Worm (Caenorhabditis elegans) whole organism, late embryonic: Measurements from ENCODE around the gene fbxa-89.

Source experiments
- C38D4.7 ChIP-seq: fragments of 200-800 bp; sonication (Bioruptor generic); optimal IDR thresholded peaks from 2 replicates; lab custom pipeline; 2018; ENCODE audit warnings: mild to moderate bottlenecking, missing genetic modification characterization, moderate library complexity, missing compliant biosample characterization
- K09A11.1 ChIP-seq: sonication (generic microtip); optimal IDR thresholded peaks from 2 replicates; lab custom pipeline; 2017; ENCODE audit warnings: antibody characterized with exemption, mild to moderate bottlenecking, missing genetic modification characterization, missing compliant biosample characterization; ENCODE audit not compliant: insufficient read depth
- T23F11.4 ChIP-seq: fragments of 200-800 bp; sonication (Bioruptor generic); optimal IDR thresholded peaks from 2 replicates; lab custom pipeline; 2018; ENCODE audit warnings: mild to moderate bottlenecking, missing genetic modification characterization, missing compliant biosample characterization
- ahr-1 ChIP-seq: sonication (generic microtip); optimal IDR thresholded peaks from 2 replicates; lab custom pipeline; 2016; ENCODE audit warnings: missing genetic modification characterization, missing compliant biosample characterization
- ama-1 ChIP-seq: fragments of 150-350 bp; optimal IDR thresholded peaks from 2 replicates; lab custom pipeline; 2014
- ceh-14 ChIP-seq: sonication (generic microtip); optimal IDR thresholded peaks from 2 replicates; lab custom pipeline; 2016; ENCODE audit warnings: missing genotype, missing genetic modification characterization, missing compliant biosample characterization
- ceh-18 ChIP-seq: sonication (generic microtip); optimal IDR thresholded peaks from 2 replicates; lab custom pipeline; 2016; ENCODE audit warnings: missing genetic modification characterization, missing compliant biosample characterization
- ceh-19 ChIP-seq: fragments of 200-800 bp; sonication (Bioruptor generic); optimal IDR thresholded peaks from 2 replicates; lab custom pipeline; 2018; ENCODE audit warnings: mild to moderate bottlenecking, missing genetic modification characterization, missing compliant biosample characterization
- ceh-2 ChIP-seq: sonication (generic microtip); optimal IDR thresholded peaks from 2 replicates; lab custom pipeline; 2016; ENCODE audit warnings: missing genotype, missing genetic modification characterization, missing compliant biosample characterization
- ceh-22 ChIP-seq: sonication (generic microtip); optimal IDR thresholded peaks from 2 replicates; lab custom pipeline; 2017; ENCODE audit warnings: missing biosample characterization, missing genetic modification characterization
- ceh-30 ChIP-seq: fragments of 150-350 bp; optimal IDR thresholded peaks from 2 replicates; lab custom pipeline; 2014; ENCODE audit warnings: missing biosample characterization, missing genetic modification characterization
- ceh-31 ChIP-seq: sonication (generic microtip); optimal IDR thresholded peaks from 2 replicates; lab custom pipeline; 2016; ENCODE audit warnings: missing genetic modification characterization, missing compliant biosample characterization
- ceh-6 ChIP-seq: fragments of 200-800 bp; sonication (Bioruptor generic); optimal IDR thresholded peaks from 2 replicates; lab custom pipeline; 2018; ENCODE audit warnings: mild to moderate bottlenecking, missing genetic modification characterization, missing compliant biosample characterization
- ceh-9 ChIP-seq: sonication (generic microtip); optimal IDR thresholded peaks from 2 replicates; lab custom pipeline; 2016; ENCODE audit warnings: mild to moderate bottlenecking, missing genetic modification characterization, inconsistent platforms, missing compliant biosample characterization
- dmd-4 ChIP-seq: sonication (generic microtip); optimal IDR thresholded peaks from 2 replicates; lab custom pipeline; 2016; ENCODE audit warnings: borderline replicate concordance, missing genetic modification characterization, missing compliant biosample characterization
- dve-1 ChIP-seq: sonication (generic microtip); optimal IDR thresholded peaks from 2 replicates; lab custom pipeline; 2017; ENCODE audit warnings: antibody characterized with exemption, mild to moderate bottlenecking, missing genetic modification characterization, missing compliant biosample characterization
- eyg-1 ChIP-seq: sonication (generic microtip); optimal IDR thresholded peaks from 2 replicates; lab custom pipeline; 2016; ENCODE audit warnings: missing genotype, missing genetic modification characterization, missing compliant biosample characterization
- gmeb-2 ChIP-seq: sonication (generic microtip); optimal IDR thresholded peaks from 2 replicates; lab custom pipeline; 2016; ENCODE audit warnings: missing genetic modification characterization, inconsistent platforms, missing compliant biosample characterization
- hlh-13 ChIP-seq: fragments of 200-800 bp; sonication (Bioruptor generic); optimal IDR thresholded peaks from 2 replicates; lab custom pipeline; 2018; ENCODE audit warnings: mild to moderate bottlenecking, missing genetic modification characterization, missing compliant biosample characterization
- mec-3 ChIP-seq: sonication (generic microtip); optimal IDR thresholded peaks from 2 replicates; lab custom pipeline; 2016; ENCODE audit warnings: borderline replicate concordance, missing genetic modification characterization, missing compliant biosample characterization
- nfya-1 ChIP-seq: sonication (generic microtip); optimal IDR thresholded peaks from 2 replicates; lab custom pipeline; 2017; ENCODE audit warnings: missing genetic modification characterization, mild to moderate bottlenecking, missing compliant biosample characterization, antibody characterized with exemption, moderate library complexity
- npax-4 ChIP-seq: sonication (generic microtip); optimal IDR thresholded peaks from 2 replicates; lab custom pipeline; 2016; ENCODE audit warnings: missing genetic modification characterization, missing compliant biosample characterization
- odd-2 ChIP-seq: sonication (generic microtip); optimal IDR thresholded peaks from 2 replicates; lab custom pipeline; 2017; ENCODE audit warnings: antibody characterized with exemption, mild to moderate bottlenecking, missing genetic modification characterization, missing compliant biosample characterization
- pag-3 ChIP-seq: sonication (generic microtip); optimal IDR thresholded peaks from 2 replicates; lab custom pipeline; 2016; ENCODE audit warnings: missing compliant biosample characterization, missing genetic modification characterization, borderline replicate concordance
- pat-9 ChIP-seq: fragments of 200-800 bp; sonication (Bioruptor generic); optimal IDR thresholded peaks from 2 replicates; lab custom pipeline; 2018; ENCODE audit warnings: mild to moderate bottlenecking, missing genetic modification characterization, moderate library complexity, missing compliant biosample characterization
- pax-1 ChIP-seq: fragments of 150-350 bp; optimal IDR thresholded peaks from 2 replicates; lab custom pipeline; 2014; ENCODE audit warnings: missing biosample characterization, missing genetic modification characterization
- pqm-1 ChIP-seq: sonication (generic microtip); optimal IDR thresholded peaks from 2 replicates; lab custom pipeline; 2016; ENCODE audit warnings: missing genetic modification characterization, missing compliant biosample characterization
- syd-9 ChIP-seq: sonication (generic microtip); optimal IDR thresholded peaks from 2 replicates; lab custom pipeline; 2016; ENCODE audit warnings: mild to moderate bottlenecking, missing genetic modification characterization, moderate library complexity, missing compliant biosample characterization
- tbx-7 ChIP-seq: sonication (generic microtip); optimal IDR thresholded peaks from 2 replicates; lab custom pipeline; 2016; ENCODE audit warnings: missing genotype, missing genetic modification characterization, missing compliant biosample characterization
- ttx-3 ChIP-seq: sonication (generic microtip); optimal IDR thresholded peaks from 2 replicates; lab custom pipeline; 2016; ENCODE audit warnings: missing genetic modification reagents, missing genetic modification characterization, missing compliant biosample characterization
- unc-3 ChIP-seq, 2 experiments: fragments of 200-800 bp in 1 of 2; sonication (Bioruptor generic) in 1 of 2; sonication (generic microtip) in 1 of 2; conservative IDR thresholded peaks in 1 of 2; optimal IDR thresholded peaks in 1 of 2; 2 replicates each; pipeline versions ENCODE4 v1.3.6 to Lab custom; 2016 to 2022; ENCODE audit warnings: missing compliant biosample characterization in 2 of 2, missing genetic modification characterization in 2 of 2, missing genetic modification reagents in 1 of 2
- unc-42 ChIP-seq: sonication (generic microtip); optimal IDR thresholded peaks from 2 replicates; lab custom pipeline; 2016; ENCODE audit warnings: missing genotype, missing genetic modification characterization, missing compliant biosample characterization

The fbxa-89 gene

DNA sequence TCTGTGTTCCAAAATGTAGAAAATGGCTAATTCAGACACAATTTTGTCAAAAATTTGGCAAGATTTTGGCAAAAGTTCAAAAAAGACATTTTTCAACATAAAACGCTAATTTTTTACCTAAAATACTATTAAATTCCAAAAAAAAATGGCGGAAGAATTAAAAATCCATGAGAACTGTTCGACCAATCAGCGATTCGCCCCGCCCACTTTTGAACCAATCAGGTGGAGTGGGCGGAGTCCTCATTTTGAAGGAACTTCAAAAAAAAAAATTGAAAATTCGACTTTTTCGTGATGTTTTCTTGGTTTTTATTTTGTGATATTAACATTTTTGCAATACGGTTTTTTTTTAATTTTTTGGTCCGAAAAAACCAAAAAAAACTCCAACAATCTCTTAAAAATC, 8.0 kb upstream of the fbxa-89 start:
- TF ChIP-seq pqm-1 (tag; lab: Kevin White, UChicago) (no peak), nfya-1 (tag; lab: Kevin White, UChicago) (peak; percentile 78)

DNA sequence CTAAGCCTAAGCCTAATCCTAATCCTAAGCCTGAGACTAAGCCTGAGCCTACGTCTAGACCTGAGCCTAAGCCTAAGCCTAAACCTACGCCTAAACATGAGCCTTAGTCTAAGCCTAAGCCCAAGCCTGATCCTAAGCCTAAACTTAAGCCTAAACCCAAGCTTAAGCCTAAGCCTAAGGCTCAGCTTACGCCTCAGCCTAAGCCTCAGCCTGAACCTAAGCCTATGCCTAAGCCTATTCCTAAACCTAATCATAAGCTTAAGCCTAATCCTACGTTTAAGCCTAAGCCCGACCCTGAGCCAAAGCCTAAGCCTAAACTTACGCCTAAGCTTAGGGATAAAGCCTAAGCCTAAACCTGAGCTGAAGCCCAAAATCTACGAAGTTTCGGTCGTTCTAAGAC, 5.8 kb upstream of the fbxa-89 start:
- TF ChIP-seq ceh-30 (tag; lab: Kevin White, UChicago), result no peak
- peak; percentile 95 for TF ChIP-seq dve-1 (tag; lab: Kevin White, UChicago)
- TF ChIP-seq ceh-6 (GFP tag; lab: Kevin White, UChicago), result no peak
- no peak for TF ChIP-seq C38D4.7 (GFP tag; lab: Kevin White, UChicago)
- TF ChIP-seq, all 69 proteins: peak for 1

DNA sequence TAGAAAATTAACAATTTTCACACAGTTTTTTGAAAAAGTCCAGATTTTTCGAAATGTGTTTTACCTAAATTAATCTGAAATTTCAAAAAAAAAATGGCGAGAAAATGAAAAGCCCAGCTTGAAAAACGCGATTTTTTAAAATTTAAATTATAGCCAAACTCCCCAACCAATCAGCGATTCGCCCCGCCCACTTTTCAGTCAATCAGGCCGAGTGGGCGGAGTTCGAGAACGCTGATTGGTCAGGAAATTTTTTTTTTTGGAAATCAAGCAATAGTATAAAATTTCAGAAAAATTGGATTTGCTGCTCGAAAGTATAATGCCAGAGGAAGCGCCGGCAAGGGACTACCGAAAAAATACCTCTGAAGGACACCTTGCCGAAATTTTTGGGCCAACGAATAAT, 4.4 kb upstream of the fbxa-89 start:
- TF ChIP-seq nfya-1 (tag; lab: Kevin White, UChicago) (peak; percentile 98), ceh-18 (tag; lab: Kevin White, UChicago) (no peak)

DNA sequence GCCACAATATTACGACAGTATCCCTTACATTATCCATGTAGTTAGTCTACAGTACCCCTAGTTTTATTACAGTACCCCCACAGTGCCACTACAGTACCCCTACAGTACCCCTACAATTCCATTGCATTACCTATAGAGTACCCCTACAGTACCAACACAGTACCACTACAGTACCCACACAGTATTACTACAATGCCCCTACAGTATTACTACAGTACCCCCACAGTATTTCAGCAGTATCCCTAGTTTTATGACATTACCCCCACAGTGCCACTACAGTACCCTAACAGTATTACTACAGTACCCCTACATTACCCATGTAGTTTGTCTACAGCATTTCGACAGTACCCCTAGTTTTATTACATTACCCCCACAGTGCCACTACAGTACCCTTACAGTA, 2.5 kb upstream of the fbxa-89 start:
- TF ChIP-seq unc-42 (tag; lab: Kevin White, UChicago) (no peak), ceh-2 (tag; lab: Kevin White, UChicago) (no peak), ahr-1 (tag; lab: Kevin White, UChicago) (no peak), K09A11.1 (tag; lab: Kevin White, UChicago) (no peak)

DNA sequence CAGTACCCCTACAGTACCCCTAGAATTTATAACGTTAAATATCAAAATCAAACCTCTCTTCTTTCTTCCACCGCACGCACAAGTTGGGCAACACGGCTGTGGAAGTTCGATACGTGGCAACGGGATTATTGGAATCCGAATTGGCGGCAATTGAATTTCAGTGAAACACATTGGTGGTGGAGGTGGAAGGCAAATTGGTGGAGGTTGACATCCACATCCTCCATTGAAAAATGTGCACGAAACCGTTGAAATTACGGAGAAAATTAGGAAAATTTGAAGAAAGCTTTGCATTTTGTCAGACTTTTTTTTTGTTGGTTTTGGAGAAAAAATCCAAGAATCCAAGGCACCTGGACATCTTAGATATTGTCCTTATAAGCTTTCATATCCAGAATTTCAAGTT, 625 bp upstream of the fbxa-89 start:
- TF ChIP-seq odd-2 (no peak), ceh-14 (no peak), pat-9 (no peak), pax-1 (tag; lab: Kevin White, UChicago) (no peak), dmd-4 (tag; lab: Kevin White, UChicago) (no peak), syd-9 (tag; lab: Kevin White, UChicago) (no peak), T23F11.4 (no peak), unc-42 (tag; lab: Kevin White, UChicago) (no peak), unc-3 (GFP tag; conservative IDR thresholded peaks at IDR 0.05; lab: Robert Waterston, UW) (no peak), unc-3 (tag; optimal IDR thresholded peaks at IDR 0.05; lab: Kevin White, UChicago) (no peak), ama-1 (lab: Kevin White, UChicago) (no peak), ceh-19 (no peak)
- TF ChIP-seq, all 69 proteins: peak for 0

DNA sequence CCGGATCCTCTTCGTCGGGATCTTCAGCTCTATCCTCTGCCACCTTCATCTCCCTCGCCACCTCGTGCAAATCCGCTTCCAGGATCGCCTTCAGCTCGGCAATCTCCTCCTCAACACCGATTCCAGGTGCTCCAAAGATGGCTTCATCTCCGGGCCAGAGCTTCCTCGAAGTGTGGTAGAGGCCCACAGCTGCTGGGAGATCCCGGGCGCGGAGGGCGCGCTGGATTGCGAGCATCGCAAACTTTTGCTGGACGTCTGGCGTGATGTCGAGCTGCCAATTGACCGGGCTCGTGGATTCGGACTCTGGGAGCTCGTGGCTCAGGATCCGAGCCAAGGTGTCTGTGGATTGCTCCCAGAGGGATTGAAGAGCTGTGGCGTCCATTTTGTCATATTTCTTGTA, 9.6 kb downstream of the fbxa-89 start:
- TF ChIP-seq gmeb-2 (no peak), mec-3 (tag; lab: Kevin White, UChicago) (peak; percentile 35)

DNA sequence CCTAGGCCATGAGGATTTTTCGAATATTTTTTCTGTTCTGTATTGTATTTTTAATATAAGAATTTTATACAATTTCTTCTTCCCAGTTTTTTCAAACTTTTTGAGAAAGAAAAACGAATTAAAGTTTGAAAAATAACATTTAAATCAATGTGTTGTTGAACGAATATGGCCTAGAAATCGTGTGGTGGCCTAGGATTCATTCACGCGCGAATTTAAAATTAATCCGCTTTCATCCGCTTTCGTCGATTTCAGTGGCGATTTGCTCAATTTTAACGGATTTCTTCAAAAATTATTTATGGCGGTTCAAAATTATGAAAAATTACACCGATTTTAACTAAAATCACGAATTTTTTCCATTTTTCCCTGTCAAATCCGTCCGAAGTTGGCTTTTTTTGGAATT, 11.3 kb downstream of the fbxa-89 start:
- no peak for TF ChIP-seq eyg-1
- TF ChIP-seq npax-4 (tag; lab: Kevin White, UChicago), result no peak
- TF ChIP-seq syd-9 (tag; lab: Kevin White, UChicago), result no peak
- TF ChIP-seq ttx-3, result no peak
- no peak for TF ChIP-seq ceh-14
- TF ChIP-seq C38D4.7 (GFP tag; lab: Kevin White, UChicago), result no peak
- TF ChIP-seq ceh-22 (tag; lab: Kevin White, UChicago), result no peak
- no peak for TF ChIP-seq ceh-31 (tag; lab: Kevin White, UChicago)
- no peak for TF ChIP-seq ama-1 (lab: Kevin White, UChicago)
- TF ChIP-seq hlh-13, result no peak
- no peak for TF ChIP-seq tbx-7 (tag; lab: Kevin White, UChicago)
- TF ChIP-seq odd-2, result no peak
- TF ChIP-seq pqm-1 (tag; lab: Kevin White, UChicago), result no peak
- no peak for TF ChIP-seq K09A11.1 (tag; lab: Kevin White, UChicago)
- TF ChIP-seq mec-3 (tag; lab: Kevin White, UChicago), result no peak
- no peak for TF ChIP-seq pag-3 (tag; lab: Kevin White, UChicago)
- TF ChIP-seq ceh-9 (tag; lab: Kevin White, UChicago), result no peak
- TF ChIP-seq, all 69 proteins: peak for 0
